Worm (Caenorhabditis elegans) whole organism, L3 larva: ENCODE results near the gene EGAP1.1.

Experiments used
- R02D3.7 ChIP-seq: fragments of 150-350 bp; optimal IDR thresholded peaks from 2 replicates; lab custom pipeline; 2014; ENCODE audit warnings: missing biosample characterization, missing genetic modification characterization
- ZK546.5 ChIP-seq: sonication (generic microtip); optimal IDR thresholded peaks from 2 replicates; lab custom pipeline; 2017; ENCODE audit warnings: missing biosample characterization, missing genetic modification characterization
- ama-1 ChIP-seq: fragments of 150-350 bp; optimal IDR thresholded peaks from 2 replicates; lab custom pipeline; 2018
- ceh-28 ChIP-seq: fragments of 150-350 bp; optimal IDR thresholded peaks from 2 replicates; lab custom pipeline; 2014; ENCODE audit warnings: missing biosample characterization, missing genetic modification reagents, missing genetic modification characterization
- ceh-82 ChIP-seq: fragments of 150-350 bp; optimal IDR thresholded peaks from 2 replicates; lab custom pipeline; 2014; ENCODE audit warnings: missing biosample characterization, missing genetic modification characterization
- ceh-9 ChIP-seq: sonication (generic microtip); optimal IDR thresholded peaks from 2 replicates; lab custom pipeline; 2018; ENCODE audit warnings: missing biosample characterization, missing genetic modification characterization
- daf-12 ChIP-seq: fragments of 150-350 bp; optimal IDR thresholded peaks from 2 replicates; lab custom pipeline; 2014; ENCODE audit warnings: missing biosample characterization, missing genetic modification reagents, missing genetic modification characterization
- egl-27 ChIP-seq: sonication (generic microtip); optimal IDR thresholded peaks from 4 replicates; lab custom pipeline; 2017; ENCODE audit warnings: missing biosample characterization, missing genetic modification reagents, missing genetic modification characterization
- elt-2 ChIP-seq: sonication (generic microtip); optimal IDR thresholded peaks from 2 replicates; lab custom pipeline; 2016; ENCODE audit warnings: missing genetic modification reagents, mild to moderate bottlenecking, missing genetic modification characterization, missing compliant biosample characterization
- elt-3 ChIP-seq, 3 experiments: fragments of 150-350 bp in 1 of 3; sonication (generic microtip) in 2 of 3; optimal IDR thresholded peaks; 2 replicates in 2 of 3; 4 replicates in 1 of 3; lab custom pipeline; 2014 to 2017; ENCODE audit warnings: missing biosample characterization in 3 of 3, missing genetic modification characterization in 3 of 3
- eor-1 ChIP-seq, 2 experiments: fragments of 150-350 bp; optimal IDR thresholded peaks; 2 replicates each; lab custom pipeline; 2014 to 2018; ENCODE audit warnings: missing biosample characterization in 2 of 2, missing genetic modification characterization in 2 of 2
- fkh-10 ChIP-seq: sonication (generic microtip); optimal IDR thresholded peaks from 2 replicates; lab custom pipeline; 2017; ENCODE audit warnings: missing biosample characterization, missing genetic modification reagents, missing genetic modification characterization
- fkh-2 ChIP-seq: fragments of 150-350 bp; optimal IDR thresholded peaks from 2 replicates; lab custom pipeline; 2014; ENCODE audit warnings: missing biosample characterization, missing genetic modification reagents, missing genetic modification characterization
- fos-1 ChIP-seq: fragments of 150-350 bp; optimal IDR thresholded peaks from 2 replicates; lab custom pipeline; 2014; ENCODE audit warnings: missing biosample characterization, missing genetic modification characterization
- jun-1 ChIP-seq: fragments of 150-350 bp; optimal IDR thresholded peaks from 2 replicates; lab custom pipeline; 2014; ENCODE audit warnings: missing biosample characterization, missing genetic modification reagents, missing genetic modification characterization
- lsy-12 ChIP-seq: sonication (generic microtip); optimal IDR thresholded peaks from 2 replicates; lab custom pipeline; 2016; ENCODE audit warnings: mild to moderate bottlenecking, missing genetic modification characterization, missing compliant biosample characterization
- mdl-1 ChIP-seq: fragments of 150-350 bp; optimal IDR thresholded peaks from 2 replicates; lab custom pipeline; 2014; ENCODE audit warnings: missing biosample characterization, missing genetic modification characterization
- mml-1 ChIP-seq: fragments of 150-350 bp; sonication (generic microtip); optimal IDR thresholded peaks from 3 replicates; lab custom pipeline; 2014; ENCODE audit warnings: missing biosample characterization, missing genetic modification characterization
- nfya-1 ChIP-seq: sonication (generic microtip); optimal IDR thresholded peaks from 2 replicates; lab custom pipeline; 2017; ENCODE audit warnings: missing genetic modification characterization, mild to moderate bottlenecking, missing compliant biosample characterization, antibody characterized with exemption, moderate library complexity; ENCODE audit not compliant: insufficient read depth
- nhr-11 ChIP-seq: fragments of 150-350 bp; optimal IDR thresholded peaks from 2 replicates; lab custom pipeline; 2014; ENCODE audit warnings: missing biosample characterization, missing genetic modification characterization
- nhr-12 ChIP-seq: fragments of 150-350 bp; optimal IDR thresholded peaks from 2 replicates; lab custom pipeline; 2014; ENCODE audit warnings: missing biosample characterization, missing genetic modification characterization
- nhr-23 ChIP-seq: fragments of 150-350 bp; optimal IDR thresholded peaks from 2 replicates; lab custom pipeline; 2014; ENCODE audit warnings: missing biosample characterization, missing genetic modification reagents, missing genetic modification characterization
- nhr-25 ChIP-seq: sonication (generic microtip); optimal IDR thresholded peaks from 2 replicates; lab custom pipeline; 2017; ENCODE audit warnings: missing biosample characterization, missing genetic modification characterization
- nhr-28 ChIP-seq: fragments of 150-350 bp; optimal IDR thresholded peaks from 2 replicates; lab custom pipeline; 2014; ENCODE audit warnings: missing biosample characterization, missing genetic modification characterization
- nhr-43 ChIP-seq: sonication (generic microtip); optimal IDR thresholded peaks from 2 replicates; lab custom pipeline; 2016; ENCODE audit warnings: mild to moderate bottlenecking, missing genetic modification characterization, missing compliant biosample characterization; ENCODE audit not compliant: poor library complexity, severe bottlenecking
- nhr-67 ChIP-seq: fragments of 150-350 bp; optimal IDR thresholded peaks from 2 replicates; lab custom pipeline; 2014; ENCODE audit warnings: missing biosample characterization, missing genetic modification characterization
- nhr-76 ChIP-seq: fragments of 150-350 bp; sonication (generic microtip); optimal IDR thresholded peaks from 5 replicates; lab custom pipeline; 2014; ENCODE audit warnings: missing biosample characterization, missing genetic modification characterization
- nhr-77 ChIP-seq: fragments of 150-350 bp; optimal IDR thresholded peaks from 2 replicates; lab custom pipeline; 2014; ENCODE audit warnings: missing biosample characterization, missing genetic modification characterization
- pha-4 ChIP-seq: fragments of 150-350 bp; optimal IDR thresholded peaks from 2 replicates; lab custom pipeline; 2014; ENCODE audit warnings: missing biosample characterization, missing genetic modification reagents, missing genetic modification characterization
- pqm-1 ChIP-seq: fragments of 150-350 bp; optimal IDR thresholded peaks from 2 replicates; lab custom pipeline; 2017; ENCODE audit warnings: missing biosample characterization, missing genetic modification characterization, inconsistent platforms
- sea-2 ChIP-seq: fragments of 150-350 bp; sonication (generic microtip); optimal IDR thresholded peaks from 4 replicates; lab custom pipeline; 2014; ENCODE audit warnings: missing biosample characterization, missing genetic modification reagents, missing genetic modification characterization
- skn-1 ChIP-seq: fragments of 150-350 bp; optimal IDR thresholded peaks from 2 replicates; lab custom pipeline; 2014; ENCODE audit warnings: missing biosample characterization, missing genetic modification characterization
- snpc-4 ChIP-seq: fragments of 150-350 bp; optimal IDR thresholded peaks from 2 replicates; lab custom pipeline; 2014; ENCODE audit warnings: missing biosample characterization, missing genetic modification characterization
- tbx-2 ChIP-seq: sonication (generic microtip); optimal IDR thresholded peaks from 2 replicates; lab custom pipeline; 2016; ENCODE audit warnings: mild to moderate bottlenecking, missing genetic modification characterization, missing compliant biosample characterization
- unc-62 ChIP-seq: fragments of 150-350 bp; sonication (generic microtip); optimal IDR thresholded peaks from 4 replicates; lab custom pipeline; 2014; ENCODE audit warnings: missing biosample characterization, missing genetic modification reagents, missing genetic modification characterization
- ztf-11 ChIP-seq: fragments of 150-350 bp; optimal IDR thresholded peaks from 2 replicates; lab custom pipeline; 2014; ENCODE audit warnings: missing biosample characterization, missing genetic modification characterization
- ztf-4 ChIP-seq: fragments of 150-350 bp; optimal IDR thresholded peaks from 2 replicates; lab custom pipeline; 2014; ENCODE audit warnings: missing biosample characterization, missing genetic modification characterization

The EGAP1.1 gene

DNA sequence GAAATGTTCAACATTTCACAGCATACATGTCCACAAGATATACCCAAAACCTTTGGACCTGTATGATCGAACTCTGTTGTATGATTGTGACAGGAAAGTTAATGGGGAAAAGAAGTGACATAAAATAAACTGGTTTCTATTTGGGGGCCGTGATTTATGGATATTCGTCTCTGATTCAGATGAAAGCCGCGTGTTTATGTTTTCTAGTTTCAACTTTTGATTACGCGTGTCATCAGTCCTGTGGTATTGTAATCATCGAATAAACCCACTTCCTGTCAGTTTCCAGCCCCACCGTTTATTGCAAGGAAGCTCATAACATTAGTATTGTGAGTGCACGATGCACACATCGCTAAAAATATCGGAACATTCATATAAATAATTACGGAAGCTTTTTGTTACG, 14.8 kb downstream of the EGAP1.1 start:
- TF ChIP-seq nhr-25 (tag; lab: Kevin White, UChicago) (peak; percentile 74), lsy-12 (tag; lab: Kevin White, UChicago) (no peak), nfya-1 (tag; lab: Kevin White, UChicago) (no peak), nhr-23 (tag; lab: Kevin White, UChicago) (peak; percentile 74), nhr-43 (peak; percentile 68), egl-27 (no peak), eor-1 (tag; optimal IDR thresholded peaks at IDR 0.05; lab: Kevin White, UChicago) (no peak)
- TF ChIP-seq, all 47 proteins: peak for 3

DNA sequence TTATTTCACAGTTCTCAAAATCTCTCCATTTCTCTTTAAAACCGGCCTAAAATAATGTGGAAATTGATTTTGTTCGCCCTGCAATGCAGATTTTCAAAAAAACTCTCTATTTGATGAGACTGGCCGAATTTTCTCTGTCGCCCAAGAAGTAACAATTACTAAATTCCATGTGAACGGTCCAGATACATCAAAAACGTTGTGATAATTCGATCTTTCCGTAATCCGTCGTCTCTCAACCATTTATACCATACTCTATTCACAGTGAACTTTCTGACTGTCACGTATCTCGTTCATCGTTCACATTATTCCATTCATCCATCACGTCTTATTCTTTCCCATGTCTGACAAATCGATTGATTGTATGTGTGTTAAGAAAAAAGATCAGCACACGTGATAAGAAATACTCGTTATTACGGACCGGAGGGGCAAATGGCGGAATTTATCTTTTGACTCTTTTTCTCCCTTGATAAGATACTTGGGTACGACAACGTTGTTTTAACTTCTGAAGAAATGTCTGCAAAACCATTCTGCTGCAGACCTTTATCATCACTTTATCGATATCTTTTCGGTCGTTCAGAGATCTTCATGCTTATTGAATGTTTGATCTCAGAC, 15.8 kb downstream of the EGAP1.1 start:
- TF ChIP-seq ama-1 (lab: Kevin White, UChicago) = peak; percentile 66
- peak in 2 of 3 experiments; percentile 89 to 92 for TF ChIP-seq elt-3 (tag; optimal IDR thresholded peaks at IDR 0.05; lab: Kevin White, UChicago)
- no peak for TF ChIP-seq ztf-11
- peak; percentile 13 for TF ChIP-seq tbx-2 (tag; lab: Kevin White, UChicago)
- TF ChIP-seq nhr-43 = peak; percentile 92
- TF ChIP-seq ceh-82 (tag; lab: Kevin White, UChicago) = no peak
- peak; percentile 80 for TF ChIP-seq nhr-25 (tag; lab: Kevin White, UChicago)
- TF ChIP-seq nhr-23 (tag; lab: Kevin White, UChicago) = peak; percentile 84

ce11 chrIII:5919799-5920387, 17.1 kb downstream of the EGAP1.1 start, which contains the start of the genes tdo-2 and C28H8.2:
tdo-2 (minus strand) TSS chrIII:5919955.
C28H8.2 (plus strand) TSS chrIII:5920322.
- no peak for TF ChIP-seq ztf-4
- TF ChIP-seq nhr-11 (tag; lab: Kevin White, UChicago) = no peak
- no peak for TF ChIP-seq nhr-28 (tag; lab: Kevin White, UChicago)
- TF ChIP-seq nhr-67 = no peak
- TF ChIP-seq ZK546.5 (tag; lab: Kevin White, UChicago) = no peak
- no peak for TF ChIP-seq fkh-10 (GFP tag; lab: Kevin White, UChicago)
- TF ChIP-seq tbx-2 (tag; lab: Kevin White, UChicago) = no peak
- peak; percentile 44 for TF ChIP-seq mdl-1 (tag; lab: Kevin White, UChicago)
- TF ChIP-seq ceh-9 (tag; lab: Kevin White, UChicago) = no peak
- peak; percentile 69 for TF ChIP-seq unc-62 (GFP tag; lab: Kevin White, UChicago)
- TF ChIP-seq eor-1 (tag; optimal IDR thresholded peaks at IDR 0.05; lab: Kevin White, UChicago) = no peak
- peak in 2 of 3 experiments; percentile 74 to 81 for TF ChIP-seq elt-3 (tag; optimal IDR thresholded peaks at IDR 0.05; lab: Kevin White, UChicago)
- TF ChIP-seq ceh-28 (tag; lab: Kevin White, UChicago) = peak; percentile 36
- peak; percentile 95 for TF ChIP-seq nhr-25 (tag; lab: Kevin White, UChicago)
- TF ChIP-seq pqm-1 (tag; lab: Kevin White, UChicago) = no peak
- no peak for TF ChIP-seq ama-1 (lab: Kevin White, UChicago)
- TF ChIP-seq fkh-2 (tag; lab: Kevin White, UChicago) = no peak
- TF ChIP-seq nhr-23 (tag; lab: Kevin White, UChicago) = peak; percentile 96
- no peak for TF ChIP-seq skn-1 (tag; lab: Kevin White, UChicago)
- TF ChIP-seq daf-12 (tag; lab: Kevin White, UChicago) = no peak
- peak; percentile 69 for TF ChIP-seq lsy-12 (tag; lab: Kevin White, UChicago)
- TF ChIP-seq nfya-1 (tag; lab: Kevin White, UChicago) = peak; percentile 47
- no peak for TF ChIP-seq ceh-82 (tag; lab: Kevin White, UChicago)
- TF ChIP-seq nhr-43 = peak; percentile 87
- TF ChIP-seq nhr-12 = no peak
- peak; percentile 28 for TF ChIP-seq jun-1 (tag; lab: Kevin White, UChicago)
- TF ChIP-seq, all 47 proteins: peak for 10

DNA sequence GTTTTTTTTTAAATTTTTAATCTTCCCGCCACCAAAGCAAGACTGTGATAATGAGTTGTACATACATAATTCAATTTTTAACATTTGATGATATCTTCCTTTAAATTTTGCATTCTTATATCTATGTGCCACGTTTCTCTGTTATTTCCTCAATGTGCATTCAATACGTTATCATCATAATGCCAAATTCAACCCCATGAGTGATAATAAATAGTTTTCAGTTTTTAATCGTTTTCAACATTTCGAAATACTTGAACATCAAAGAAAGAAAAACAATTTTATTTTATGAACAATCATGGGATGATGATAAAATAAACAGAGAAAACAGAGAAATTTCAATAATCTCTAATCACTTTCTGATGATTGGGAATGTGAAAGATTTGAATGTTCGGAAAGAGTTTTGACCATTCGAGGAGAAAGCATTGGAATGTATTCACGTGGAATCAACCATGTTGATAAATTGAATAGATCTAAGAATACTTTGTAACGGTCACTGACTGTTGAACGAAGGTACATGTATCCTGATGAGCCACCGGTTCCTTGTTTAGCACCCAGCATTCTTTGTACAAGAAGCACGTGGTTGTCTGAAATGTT, 19.6 kb downstream of the EGAP1.1 start:
- TF ChIP-seq nhr-23 (tag; lab: Kevin White, UChicago) (peak; percentile 20), nhr-67 (no peak), nhr-43 (peak; percentile 16), ceh-82 (tag; lab: Kevin White, UChicago) (no peak), ceh-28 (tag; lab: Kevin White, UChicago) (peak; percentile 37), mml-1 (tag; lab: Kevin White, UChicago) (no peak), ztf-4 (peak; percentile 24), nfya-1 (tag; lab: Kevin White, UChicago) (no peak), lsy-12 (tag; lab: Kevin White, UChicago) (peak; percentile 40), skn-1 (tag; lab: Kevin White, UChicago) (peak; percentile 92), nhr-25 (tag; lab: Kevin White, UChicago) (peak; percentile 17), snpc-4 (tag; lab: Kevin White, UChicago) (no peak), pqm-1 (tag; lab: Kevin White, UChicago) (peak; percentile 42), sea-2 (GFP tag; lab: Kevin White, UChicago) (no peak), nhr-12 (no peak), nhr-28 (tag; lab: Kevin White, UChicago) (no peak), nhr-76 (tag; lab: Kevin White, UChicago) (no peak), fos-1 (tag; lab: Kevin White, UChicago) (peak; percentile 18), unc-62 (GFP tag; lab: Kevin White, UChicago) (no peak), jun-1 (tag; lab: Kevin White, UChicago) (no peak), elt-2 (tag; lab: Kevin White, UChicago) (peak; percentile 87), R02D3.7 (no peak), ama-1 (lab: Kevin White, UChicago) (peak; percentile 2), pha-4 (tag; lab: Kevin White, UChicago) (peak; percentile 41), nhr-77 (tag; lab: Kevin White, UChicago) (no peak), eor-1 (tag; optimal IDR thresholded peaks at IDR 0.05; lab: Kevin White, UChicago) (no peak)
